Worm (Caenorhabditis elegans): Measurements from ENCODE around the gene mcm-5.

ce11 chrIII:4317065-4317752 lies 26.1 kb upstream of the mcm-5 start, which contains the start of gene tag-131:
- TF ChIP-seq aly-2 (tag; optimal IDR thresholded peaks at IDR 0.05) (no peak), nhr-12 (tag; optimal IDR thresholded peaks at IDR 0.05) (no peak), sox-4 (tag; optimal IDR thresholded peaks at IDR 0.05) (no peak), tbx-2 (tag; optimal IDR thresholded peaks at IDR 0.05) (peak; percentile 22), mep-1 (tag; optimal IDR thresholded peaks at IDR 0.05) (peak; percentile 13), ama-1 (optimal IDR thresholded peaks at IDR 0.05) (no peak), ceh-82 (tag; optimal IDR thresholded peaks at IDR 0.05) (no peak), lin-35 (GFP tag; optimal IDR thresholded peaks at IDR 0.05) (peak; percentile 17 to 36), fkh-10 (GFP tag; optimal IDR thresholded peaks at IDR 0.05) (no peak), fkh-4 (tag; optimal IDR thresholded peaks at IDR 0.05; ENCODE audit: borderline replicate concordance) (no peak), egl-13 (tag; optimal IDR thresholded peaks at IDR 0.05) (no peak), lin-14 (GFP tag; optimal IDR thresholded peaks at IDR 0.05) (peak; percentile 61)
